Worm (Caenorhabditis elegans) whole organism, late embryonic: ENCODE results near the gene T06A10.106.

Experiments used
- C08G9.2 ChIP-seq: sonication (generic microtip); optimal IDR thresholded peaks from 2 replicates; lab custom pipeline; 2016; ENCODE audit warnings: mild to moderate bottlenecking, missing genetic modification characterization, moderate library complexity, missing compliant biosample characterization
- C38D4.7 ChIP-seq: fragments of 200-800 bp; sonication (Bioruptor generic); optimal IDR thresholded peaks from 2 replicates; lab custom pipeline; 2018; ENCODE audit warnings: mild to moderate bottlenecking, missing genetic modification characterization, moderate library complexity, missing compliant biosample characterization
- K02D7.2 ChIP-seq: sonication (generic microtip); optimal IDR thresholded peaks from 2 replicates; lab custom pipeline; 2017; ENCODE audit warnings: mild to moderate bottlenecking, missing genetic modification characterization, missing compliant biosample characterization
- K09A11.1 ChIP-seq: sonication (generic microtip); optimal IDR thresholded peaks from 2 replicates; lab custom pipeline; 2017; ENCODE audit warnings: antibody characterized with exemption, mild to moderate bottlenecking, missing genetic modification characterization, missing compliant biosample characterization; ENCODE audit not compliant: insufficient read depth
- T23F11.4 ChIP-seq: fragments of 200-800 bp; sonication (Bioruptor generic); optimal IDR thresholded peaks from 2 replicates; lab custom pipeline; 2018; ENCODE audit warnings: mild to moderate bottlenecking, missing genetic modification characterization, missing compliant biosample characterization
- ahr-1 ChIP-seq: sonication (generic microtip); optimal IDR thresholded peaks from 2 replicates; lab custom pipeline; 2016; ENCODE audit warnings: missing genetic modification characterization, missing compliant biosample characterization
- ceh-18 ChIP-seq: sonication (generic microtip); optimal IDR thresholded peaks from 2 replicates; lab custom pipeline; 2016; ENCODE audit warnings: missing genetic modification characterization, missing compliant biosample characterization
- ceh-24 ChIP-seq: sonication (generic microtip); optimal IDR thresholded peaks from 2 replicates; lab custom pipeline; 2016; ENCODE audit warnings: mild to moderate bottlenecking, missing genetic modification characterization, missing compliant biosample characterization
- ceh-31 ChIP-seq: sonication (generic microtip); optimal IDR thresholded peaks from 2 replicates; lab custom pipeline; 2016; ENCODE audit warnings: missing genetic modification characterization, missing compliant biosample characterization
- ceh-34 ChIP-seq: sonication (generic microtip); optimal IDR thresholded peaks from 2 replicates; lab custom pipeline; 2016; ENCODE audit warnings: mild to moderate bottlenecking, missing genetic modification characterization, missing compliant biosample characterization
- ceh-48 ChIP-seq: sonication (generic microtip); optimal IDR thresholded peaks from 2 replicates; lab custom pipeline; 2016; ENCODE audit warnings: missing genetic modification characterization, inconsistent platforms, missing compliant biosample characterization
- ceh-6 ChIP-seq: fragments of 200-800 bp; sonication (Bioruptor generic); optimal IDR thresholded peaks from 2 replicates; lab custom pipeline; 2018; ENCODE audit warnings: mild to moderate bottlenecking, missing genetic modification characterization, missing compliant biosample characterization
- ceh-9 ChIP-seq: sonication (generic microtip); optimal IDR thresholded peaks from 2 replicates; lab custom pipeline; 2016; ENCODE audit warnings: mild to moderate bottlenecking, missing genetic modification characterization, inconsistent platforms, missing compliant biosample characterization
- dmd-4 ChIP-seq: sonication (generic microtip); optimal IDR thresholded peaks from 2 replicates; lab custom pipeline; 2016; ENCODE audit warnings: borderline replicate concordance, missing genetic modification characterization, missing compliant biosample characterization
- dve-1 ChIP-seq: sonication (generic microtip); optimal IDR thresholded peaks from 2 replicates; lab custom pipeline; 2017; ENCODE audit warnings: antibody characterized with exemption, mild to moderate bottlenecking, missing genetic modification characterization, missing compliant biosample characterization
- ets-4 ChIP-seq: sonication (generic microtip); optimal IDR thresholded peaks from 2 replicates; lab custom pipeline; 2016; ENCODE audit warnings: missing genetic modification characterization, missing compliant biosample characterization
- eyg-1 ChIP-seq: sonication (generic microtip); optimal IDR thresholded peaks from 2 replicates; lab custom pipeline; 2016; ENCODE audit warnings: missing genotype, missing genetic modification characterization, missing compliant biosample characterization
- hlh-13 ChIP-seq: fragments of 200-800 bp; sonication (Bioruptor generic); optimal IDR thresholded peaks from 2 replicates; lab custom pipeline; 2018; ENCODE audit warnings: mild to moderate bottlenecking, missing genetic modification characterization, missing compliant biosample characterization
- hlh-6 ChIP-seq: sonication (generic microtip); optimal IDR thresholded peaks from 2 replicates; lab custom pipeline; 2016; ENCODE audit warnings: missing genotype, missing genetic modification characterization, missing compliant biosample characterization
- lin-11 ChIP-seq: fragments of 200-800 bp; sonication (Bioruptor generic); optimal IDR thresholded peaks from 2 replicates; lab custom pipeline; 2018; ENCODE audit warnings: mild to moderate bottlenecking, missing genetic modification characterization, missing compliant biosample characterization
- madf-2 ChIP-seq: sonication (generic microtip); optimal IDR thresholded peaks from 2 replicates; lab custom pipeline; 2017; ENCODE audit warnings: missing genetic modification characterization, missing compliant biosample characterization
- mec-3 ChIP-seq: sonication (generic microtip); optimal IDR thresholded peaks from 2 replicates; lab custom pipeline; 2016; ENCODE audit warnings: borderline replicate concordance, missing genetic modification characterization, missing compliant biosample characterization
- nhr-11 ChIP-seq: fragments of 150-350 bp; optimal IDR thresholded peaks from 2 replicates; lab custom pipeline; 2014; ENCODE audit warnings: missing biosample characterization, missing genetic modification characterization
- nhr-232 ChIP-seq: sonication (generic microtip); optimal IDR thresholded peaks from 2 replicates; lab custom pipeline; 2016; ENCODE audit warnings: missing genetic modification characterization, missing compliant biosample characterization
- odd-2 ChIP-seq: sonication (generic microtip); optimal IDR thresholded peaks from 2 replicates; lab custom pipeline; 2017; ENCODE audit warnings: antibody characterized with exemption, mild to moderate bottlenecking, missing genetic modification characterization, missing compliant biosample characterization
- pag-3 ChIP-seq: sonication (generic microtip); optimal IDR thresholded peaks from 2 replicates; lab custom pipeline; 2016; ENCODE audit warnings: missing compliant biosample characterization, missing genetic modification characterization, borderline replicate concordance
- pat-9 ChIP-seq: fragments of 200-800 bp; sonication (Bioruptor generic); optimal IDR thresholded peaks from 2 replicates; lab custom pipeline; 2018; ENCODE audit warnings: mild to moderate bottlenecking, missing genetic modification characterization, moderate library complexity, missing compliant biosample characterization
- pqm-1 ChIP-seq: sonication (generic microtip); optimal IDR thresholded peaks from 2 replicates; lab custom pipeline; 2016; ENCODE audit warnings: missing genetic modification characterization, missing compliant biosample characterization
- ref-2 ChIP-seq: sonication (generic microtip); optimal IDR thresholded peaks from 2 replicates; lab custom pipeline; 2016; ENCODE audit warnings: missing genetic modification characterization, missing compliant biosample characterization
- rnt-1 ChIP-seq: sonication (generic microtip); optimal IDR thresholded peaks from 2 replicates; lab custom pipeline; 2016; ENCODE audit warnings: missing genetic modification characterization, missing compliant biosample characterization
- sdc-2 ChIP-seq: sonication (generic microtip); optimal IDR thresholded peaks from 2 replicates; lab custom pipeline; 2016; ENCODE audit warnings: missing genotype, missing genetic modification characterization, missing compliant biosample characterization
- sox-4 ChIP-seq: sonication (generic microtip); optimal IDR thresholded peaks from 2 replicates; lab custom pipeline; 2017; ENCODE audit warnings: mild to moderate bottlenecking, missing genetic modification characterization, inconsistent platforms, missing compliant biosample characterization
- tbx-7 ChIP-seq: sonication (generic microtip); optimal IDR thresholded peaks from 2 replicates; lab custom pipeline; 2016; ENCODE audit warnings: missing genotype, missing genetic modification characterization, missing compliant biosample characterization
- unc-3 ChIP-seq, 2 experiments: fragments of 200-800 bp in 1 of 2; sonication (Bioruptor generic) in 1 of 2; sonication (generic microtip) in 1 of 2; conservative IDR thresholded peaks in 1 of 2; optimal IDR thresholded peaks in 1 of 2; 2 replicates each; pipeline versions ENCODE4 v1.3.6 to Lab custom; 2016 to 2022; ENCODE audit warnings: missing compliant biosample characterization in 2 of 2, missing genetic modification characterization in 2 of 2, missing genetic modification reagents in 1 of 2
- unc-42 ChIP-seq: sonication (generic microtip); optimal IDR thresholded peaks from 2 replicates; lab custom pipeline; 2016; ENCODE audit warnings: missing genotype, missing genetic modification characterization, missing compliant biosample characterization
- unc-55 ChIP-seq: sonication (generic microtip); optimal IDR thresholded peaks from 2 replicates; lab custom pipeline; 2017; ENCODE audit warnings: missing biosample characterization, missing genetic modification reagents, missing genetic modification characterization
- unc-86 ChIP-seq: sonication (generic microtip); optimal IDR thresholded peaks from 2 replicates; lab custom pipeline; 2016; ENCODE audit warnings: missing genetic modification characterization, missing compliant biosample characterization
- zip-5 ChIP-seq: sonication (generic microtip); optimal IDR thresholded peaks from 2 replicates; lab custom pipeline; 2016; ENCODE audit warnings: missing genetic modification characterization, missing compliant biosample characterization
- ztf-16 ChIP-seq: sonication (generic microtip); optimal IDR thresholded peaks from 2 replicates; lab custom pipeline; 2017; ENCODE audit warnings: missing genetic modification characterization, missing compliant biosample characterization

Gene T06A10.106

ce11 chrIV:16863431-16863895, 5.3 kb downstream of the T06A10.106 start, which contains the start of the genes mel-46 and lsy-13 (continued):
- peak; percentile 20 for TF ChIP-seq ceh-18 (tag; lab: Kevin White, UChicago)
- no peak for TF ChIP-seq mec-3 (tag; lab: Kevin White, UChicago)
- TF ChIP-seq C08G9.2 (tag; lab: Kevin White, UChicago): no peak
- TF ChIP-seq pqm-1 (tag; lab: Kevin White, UChicago): no peak
- peak; percentile 46 for TF ChIP-seq eyg-1 (tag; lab: Kevin White, UChicago)
- TF ChIP-seq sdc-2: no peak
- no peak for TF ChIP-seq hlh-6 (tag; lab: Kevin White, UChicago)
- no peak for TF ChIP-seq nhr-11 (tag; lab: Kevin White, UChicago)
- TF ChIP-seq ceh-6 (GFP tag; lab: Kevin White, UChicago): no peak
- peak; percentile 72 for TF ChIP-seq K09A11.1
- no peak for TF ChIP-seq C38D4.7 (GFP tag; lab: Kevin White, UChicago)
- peak; percentile 60 for TF ChIP-seq ceh-31 (tag; lab: Kevin White, UChicago)
- TF ChIP-seq ceh-48 (tag; lab: Kevin White, UChicago): peak; percentile 53
- TF ChIP-seq ahr-1 (tag; lab: Kevin White, UChicago): peak; percentile 47
- TF ChIP-seq sox-4: peak; percentile 70
- no peak for TF ChIP-seq tbx-7 (tag; lab: Kevin White, UChicago)
- peak; percentile 16 for TF ChIP-seq T23F11.4 (GFP tag; lab: Kevin White, UChicago)
- TF ChIP-seq unc-86 (tag; lab: Kevin White, UChicago): no peak
- TF ChIP-seq K02D7.2: peak; percentile 55
- TF ChIP-seq nhr-232 (tag; lab: Kevin White, UChicago): peak; percentile 32
- TF ChIP-seq ceh-34 (tag; lab: Kevin White, UChicago): peak; percentile 77
- no peak for TF ChIP-seq dve-1
- TF ChIP-seq unc-3 (GFP tag; conservative IDR thresholded peaks at IDR 0.05; lab: Robert Waterston, UW): 0 out of 2 replicates have a peak, but pooled peaks have one; percentile 19
- peak; percentile 9 for TF ChIP-seq unc-3 (tag; optimal IDR thresholded peaks at IDR 0.05; lab: Kevin White, UChicago)
- peak; percentile 56 for TF ChIP-seq pat-9 (tag; lab: Kevin White, UChicago)
- TF ChIP-seq hlh-13 (GFP tag; lab: Kevin White, UChicago): no peak
- no peak for TF ChIP-seq ceh-9 (tag; lab: Kevin White, UChicago)
- TF ChIP-seq ztf-16 (tag; lab: Kevin White, UChicago): peak; percentile 38
- TF ChIP-seq madf-2: peak; percentile 9
- no peak for TF ChIP-seq unc-55 (GFP tag; lab: Kevin White, UChicago)
- TF ChIP-seq odd-2 (tag; lab: Kevin White, UChicago): peak; percentile 28
- TF ChIP-seq unc-42 (tag; lab: Kevin White, UChicago): peak; percentile 82
- peak; percentile 12 for TF ChIP-seq zip-5 (tag; lab: Kevin White, UChicago)
- peak; percentile 27 for TF ChIP-seq rnt-1 (tag; lab: Kevin White, UChicago)
- no peak for TF ChIP-seq ets-4 (tag; lab: Kevin White, UChicago)
- TF ChIP-seq, all 69 proteins: peak for 35

- TF ChIP-seq pat-9 (tag; lab: Kevin White, UChicago): no peak
- no peak for TF ChIP-seq pag-3 (tag; lab: Kevin White, UChicago)
- TF ChIP-seq dmd-4: no peak
- TF ChIP-seq lin-11 (tag; lab: Kevin White, UChicago): no peak
- TF ChIP-seq ref-2: no peak
- no peak for TF ChIP-seq ceh-24 (tag; lab: Kevin White, UChicago)
- no peak for TF ChIP-seq dve-1
- TF ChIP-seq, all 69 proteins: peak for 0
Measured at ce11 chrIV:16860702-16861101, 8.1 kb downstream of the T06A10.106 start.
